Fruit fly (Drosophila melanogaster): Measurements from ENCODE around the gene Grip71.

DNA sequence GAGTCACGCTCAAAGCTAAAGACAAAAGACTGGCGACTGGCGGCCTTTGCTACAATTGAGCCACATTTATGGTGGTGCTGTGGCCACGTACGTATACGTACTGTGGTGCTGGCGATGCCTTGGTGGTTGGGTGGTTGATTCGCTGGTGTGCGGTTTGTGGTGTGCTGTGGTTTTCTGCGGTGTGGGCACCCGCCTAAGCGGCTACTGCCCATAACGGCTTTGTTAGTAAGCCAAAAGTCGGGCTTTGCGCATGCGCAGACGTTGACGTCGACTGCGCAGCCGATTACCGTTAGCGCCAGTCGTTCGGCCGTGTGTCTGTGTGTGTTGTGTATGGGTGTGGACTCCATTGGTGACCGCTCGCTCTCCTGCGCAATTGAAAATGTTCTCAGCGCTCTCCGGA is 44.6 kb downstream of the Grip71 start:
- TF ChIP-seq Sin3A (optimal IDR thresholded peaks at IDR 0.05) (no peak), Myc (optimal IDR thresholded peaks at IDR 0.05) (no peak), h (optimal IDR thresholded peaks at IDR 0.05) (no peak)

All from Kc167 (cell line).